Worm (Caenorhabditis elegans) whole organism, L1 larva: ENCODE data around the gene C27H5.2.
A peak's percentile ranks its signal among the peaks of the same experiment; 100 is the strongest.

Experiments
- C04F5.9 ChIP-seq: sonication (generic microtip); optimal IDR thresholded peaks from 2 replicates; lab custom pipeline; 2016; ENCODE audit warnings: missing genetic modification characterization, missing compliant biosample characterization
- C16A3.4 ChIP-seq: fragments of 150-350 bp; optimal IDR thresholded peaks from 2 replicates; lab custom pipeline; 2014; ENCODE audit warnings: missing biosample characterization, missing genetic modification characterization
- Y116A8C.19 ChIP-seq: sonication (generic microtip); optimal IDR thresholded peaks from 2 replicates; lab custom pipeline; 2016; ENCODE audit warnings: missing compliant biosample characterization, missing genetic modification characterization, borderline replicate concordance
- aha-1 ChIP-seq: fragments of 150-350 bp; optimal IDR thresholded peaks from 2 replicates; lab custom pipeline; 2014; ENCODE audit warnings: missing biosample characterization, missing genetic modification characterization
- blmp-1 ChIP-seq: fragments of 150-350 bp; optimal IDR thresholded peaks from 2 replicates; lab custom pipeline; 2014; ENCODE audit warnings: missing biosample characterization, missing genetic modification characterization
- ceh-63 ChIP-seq: fragments of 200-800 bp; sonication (Bioruptor generic); optimal IDR thresholded peaks from 2 replicates; lab custom pipeline; 2018; ENCODE audit warnings: mild to moderate bottlenecking, missing genetic modification characterization, missing compliant biosample characterization
- ceh-8 ChIP-seq: fragments of 200-800 bp; sonication (Bioruptor generic); optimal IDR thresholded peaks from 2 replicates; lab custom pipeline; 2018; ENCODE audit warnings: mild to moderate bottlenecking, missing genetic modification characterization, moderate library complexity, missing compliant biosample characterization
- ceh-90 ChIP-seq: sonication (generic microtip); optimal IDR thresholded peaks from 2 replicates; lab custom pipeline; 2016; ENCODE audit warnings: missing genetic modification characterization, missing compliant biosample characterization
- ces-1 ChIP-seq: fragments of 150-350 bp; optimal IDR thresholded peaks from 2 replicates; lab custom pipeline; 2014; ENCODE audit warnings: missing biosample characterization, missing genetic modification reagents, missing genetic modification characterization
- efl-1 ChIP-seq, 4 experiments: fragments of 150-350 bp; optimal IDR thresholded peaks in 3 of 4; peaks in 1 of 4; 1 replicate in 1 of 4; 2 replicates in 3 of 4; lab custom pipeline; 2014; ENCODE audit warnings: missing biosample characterization in 2 of 4, missing genetic modification characterization in 2 of 4, missing genetic modification reagents in 2 of 4
- egl-27 ChIP-seq, 2 experiments: fragments of 150-350 bp in 1 of 2; sonication (generic microtip); optimal IDR thresholded peaks; 3 replicates each; lab custom pipeline; 2017 to 2018; ENCODE audit warnings: missing biosample characterization in 2 of 2, missing genetic modification characterization in 2 of 2, missing genetic modification reagents in 2 of 2
- elt-2 ChIP-seq: sonication (generic microtip); optimal IDR thresholded peaks from 2 replicates; lab custom pipeline; 2016; ENCODE audit warnings: missing genetic modification characterization, mild to moderate bottlenecking, inconsistent platforms, missing compliant biosample characterization, missing genetic modification reagents
- elt-3 ChIP-seq, 6 experiments: fragments of 150-350 bp in 1 of 6; sonication (generic microtip); optimal IDR thresholded peaks; 2 replicates each; lab custom pipeline; 2017 to 2018; ENCODE audit warnings: missing biosample characterization in 6 of 6, missing genetic modification characterization in 6 of 6, inconsistent platforms in 1 of 6
- ets-5 ChIP-seq: fragments of 200-800 bp; sonication (Bioruptor generic); IDR thresholded peaks from 2 replicates; pipeline ENCODE4 v1.3.6; 2022; ENCODE audit warnings: missing genetic modification characterization, missing compliant biosample characterization
- fkh-10 ChIP-seq: sonication (generic microtip); optimal IDR thresholded peaks from 2 replicates; lab custom pipeline; 2017; ENCODE audit warnings: missing biosample characterization, missing genetic modification reagents, missing genetic modification characterization
- fkh-8 ChIP-seq: sonication (generic microtip); optimal IDR thresholded peaks from 2 replicates; lab custom pipeline; 2016; ENCODE audit warnings: mild to moderate bottlenecking, missing genetic modification characterization, missing compliant biosample characterization
- fos-1 ChIP-seq: fragments of 150-350 bp; optimal IDR thresholded peaks from 2 replicates; lab custom pipeline; 2014; ENCODE audit warnings: missing biosample characterization, missing genetic modification characterization
- grh-1 ChIP-seq: fragments of 200-800 bp; sonication (Bioruptor generic); IDR thresholded peaks from 2 replicates; pipeline ENCODE4 v1.3.6; 2022; ENCODE audit warnings: missing genetic modification reagents, missing genetic modification characterization, missing compliant biosample characterization
- hlh-17 ChIP-seq: fragments of 200-800 bp; sonication (Bioruptor generic); optimal IDR thresholded peaks from 2 replicates; lab custom pipeline; 2018; ENCODE audit warnings: missing genetic modification characterization, mild to moderate bottlenecking, missing compliant biosample characterization, moderate library complexity, borderline replicate concordance
- hlh-4 ChIP-seq: sonication (generic microtip); optimal IDR thresholded peaks from 2 replicates; lab custom pipeline; 2016; ENCODE audit warnings: mild to moderate bottlenecking, missing genetic modification characterization, missing compliant biosample characterization
- hpl-2 ChIP-seq: fragments of 150-350 bp; optimal IDR thresholded peaks from 2 replicates; lab custom pipeline; 2014; ENCODE audit warnings: missing biosample characterization, missing genetic modification reagents, missing genetic modification characterization
- irx-1 ChIP-seq: sonication (generic microtip); optimal IDR thresholded peaks from 2 replicates; lab custom pipeline; 2016; ENCODE audit warnings: missing genetic modification characterization, missing compliant biosample characterization
- isw-1 ChIP-seq: fragments of 200-800 bp; sonication (Bioruptor generic); IDR thresholded peaks from 2 replicates; pipeline ENCODE4 v1.3.6; 2022; ENCODE audit warnings: missing genetic modification characterization, missing compliant biosample characterization
- jun-1 ChIP-seq: fragments of 150-350 bp; optimal IDR thresholded peaks from 2 replicates; lab custom pipeline; 2014; ENCODE audit warnings: missing biosample characterization, missing genetic modification reagents, missing genetic modification characterization
- lin-14 ChIP-seq: fragments of 200-800 bp; sonication (Bioruptor generic); optimal IDR thresholded peaks from 2 replicates; lab custom pipeline; 2018; ENCODE audit warnings: mild to moderate bottlenecking, missing genetic modification characterization, moderate library complexity, missing compliant biosample characterization
- lin-35 ChIP-seq, 2 experiments: fragments of 150-350 bp; optimal IDR thresholded peaks; 2 replicates each; lab custom pipeline; 2014; ENCODE audit warnings: missing biosample characterization in 2 of 2, missing genetic modification characterization in 2 of 2, missing genetic modification reagents in 2 of 2
- lin-39 ChIP-seq: fragments of 150-350 bp; optimal IDR thresholded peaks from 2 replicates; lab custom pipeline; 2014; ENCODE audit warnings: missing biosample characterization, missing genetic modification reagents, missing genetic modification characterization
- lir-3 ChIP-seq: sonication (generic microtip); optimal IDR thresholded peaks from 2 replicates; lab custom pipeline; 2016; ENCODE audit warnings: mild to moderate bottlenecking, missing genetic modification characterization, moderate library complexity, missing compliant biosample characterization; ENCODE audit not compliant: poor library complexity
- mep-1 ChIP-seq: fragments of 150-350 bp; optimal IDR thresholded peaks from 2 replicates; lab custom pipeline; 2014; ENCODE audit warnings: missing biosample characterization, missing genetic modification characterization
- nhr-11 ChIP-seq: fragments of 150-350 bp; optimal IDR thresholded peaks from 2 replicates; lab custom pipeline; 2014; ENCODE audit warnings: missing biosample characterization, missing genetic modification characterization
- nhr-20 ChIP-seq: sonication (generic microtip); optimal IDR thresholded peaks from 2 replicates; lab custom pipeline; 2016; ENCODE audit warnings: mild to moderate bottlenecking, missing genetic modification characterization, missing compliant biosample characterization
- nhr-237 ChIP-seq: fragments of 150-350 bp; optimal IDR thresholded peaks from 2 replicates; lab custom pipeline; 2014; ENCODE audit warnings: missing biosample characterization, missing genetic modification characterization
- nhr-71 ChIP-seq: sonication (generic microtip); optimal IDR thresholded peaks from 2 replicates; lab custom pipeline; 2016; ENCODE audit warnings: mild to moderate bottlenecking, missing genetic modification characterization, moderate library complexity, missing compliant biosample characterization
- nhr-84 ChIP-seq: sonication (generic microtip); optimal IDR thresholded peaks from 2 replicates; lab custom pipeline; 2017; ENCODE audit warnings: missing biosample characterization, missing genetic modification characterization
- nhr-85 ChIP-seq: sonication (generic microtip); peaks from one replicate; lab custom pipeline; 2016; ENCODE audit warnings: missing genetic modification characterization, inconsistent platforms, missing compliant biosample characterization
- nhr-90 ChIP-seq: sonication (generic microtip); optimal IDR thresholded peaks from 2 replicates; lab custom pipeline; 2016; ENCODE audit warnings: mild to moderate bottlenecking, missing genetic modification characterization, missing compliant biosample characterization; ENCODE audit not compliant: poor library complexity
- pag-3 ChIP-seq: sonication (generic microtip); optimal IDR thresholded peaks from 2 replicates; lab custom pipeline; 2017; ENCODE audit warnings: missing genetic modification characterization, mild to moderate bottlenecking, missing compliant biosample characterization, antibody characterized with exemption, borderline replicate concordance; ENCODE audit not compliant: insufficient read depth
- pax-3 ChIP-seq: fragments of 200-800 bp; sonication (Bioruptor generic); optimal IDR thresholded peaks from 2 replicates; lab custom pipeline; 2018; ENCODE audit warnings: mild to moderate bottlenecking, missing genetic modification characterization, moderate library complexity, missing compliant biosample characterization
- pqm-1 ChIP-seq: sonication (generic microtip); optimal IDR thresholded peaks from 3 replicates; lab custom pipeline; 2017; ENCODE audit warnings: missing biosample characterization, missing genetic modification characterization
- skn-1 ChIP-seq: fragments of 150-350 bp; optimal IDR thresholded peaks from 2 replicates; lab custom pipeline; 2014; ENCODE audit warnings: missing biosample characterization, missing genetic modification characterization
- sptf-1 ChIP-seq: fragments of 150-350 bp; optimal IDR thresholded peaks from 2 replicates; lab custom pipeline; 2014; ENCODE audit warnings: missing biosample characterization, missing genetic modification characterization
- tlp-1 ChIP-seq: fragments of 150-350 bp; optimal IDR thresholded peaks from 2 replicates; lab custom pipeline; 2014; ENCODE audit warnings: missing biosample characterization, missing genetic modification characterization
- unc-130 ChIP-seq: fragments of 150-350 bp; optimal IDR thresholded peaks from 2 replicates; lab custom pipeline; 2017; ENCODE audit warnings: missing biosample characterization, missing genetic modification characterization, inconsistent platforms
- unc-62 ChIP-seq: fragments of 150-350 bp; optimal IDR thresholded peaks from 2 replicates; lab custom pipeline; 2014; ENCODE audit warnings: missing biosample characterization, missing genetic modification reagents, missing genetic modification characterization
- unc-98 ChIP-seq: fragments of 200-800 bp; sonication (Bioruptor generic); IDR thresholded peaks from 2 replicates; pipeline ENCODE4 v1.3.6; 2022; ENCODE audit warnings: missing genetic modification characterization, missing compliant biosample characterization
- vab-15 ChIP-seq: sonication (generic microtip); optimal IDR thresholded peaks from 2 replicates; lab custom pipeline; 2017; ENCODE audit warnings: missing genotype, mild to moderate bottlenecking, missing genetic modification characterization, missing compliant biosample characterization
- xbp-1 ChIP-seq: sonication (generic microtip); optimal IDR thresholded peaks from 2 replicates; lab custom pipeline; 2016; ENCODE audit warnings: missing genetic modification characterization, missing compliant biosample characterization
- zag-1 ChIP-seq: fragments of 150-350 bp; optimal IDR thresholded peaks from 2 replicates; lab custom pipeline; 2014; ENCODE audit warnings: missing biosample characterization, missing genetic modification characterization
- ztf-11 ChIP-seq, 2 experiments: sonication (generic microtip); optimal IDR thresholded peaks; 2 replicates each; lab custom pipeline; 2016 to 2017; ENCODE audit warnings: missing genetic modification characterization in 2 of 2, missing biosample characterization in 1 of 2, missing compliant biosample characterization in 1 of 2
- ztf-4 ChIP-seq: fragments of 150-350 bp; optimal IDR thresholded peaks from 2 replicates; lab custom pipeline; 2014; ENCODE audit warnings: missing biosample characterization, missing genetic modification characterization

The C27H5.2 gene

ce11 chrII:7144307-7144706 is 11.1 kb upstream of the C27H5.2 start, which contains the start of gene npr-31:
Gene npr-31, plus strand, starts transcription at chrII:7144607.
- TF ChIP-seq ets-5 (GFP tag; lab: Robert Waterston, UW) = no peak
- TF ChIP-seq vab-15 (tag; lab: Kevin White, UChicago) = no peak
- no peak for TF ChIP-seq elt-2 (tag; lab: Kevin White, UChicago)
- no peak for TF ChIP-seq ztf-11 (tag; optimal IDR thresholded peaks at IDR 0.05; lab: Kevin White, UChicago)
- no peak for TF ChIP-seq nhr-20 (tag; lab: Kevin White, UChicago)
- no peak for TF ChIP-seq lin-35 (GFP tag; optimal IDR thresholded peaks at IDR 0.05; lab: Kevin White, UChicago)
- TF ChIP-seq tlp-1 (tag; lab: Kevin White, UChicago) = no peak
- no peak for TF ChIP-seq hlh-17
- no peak for TF ChIP-seq sptf-1 (tag; lab: Kevin White, UChicago)
- TF ChIP-seq efl-1 (optimal IDR thresholded peaks at IDR 0.05; lab: Kevin White, UChicago) = no peak
- no peak for TF ChIP-seq efl-1 (GFP tag; optimal IDR thresholded peaks at IDR 0.05 in 1 of 2; lab: Kevin White, UChicago)
- no peak for TF ChIP-seq ztf-4 (tag; lab: Kevin White, UChicago)
- no peak for TF ChIP-seq skn-1
- no peak for TF ChIP-seq lin-14 (GFP tag; lab: Kevin White, UChicago)
- TF ChIP-seq unc-98 (GFP tag; lab: Robert Waterston, UW) = no peak
- TF ChIP-seq zag-1 (tag; lab: Kevin White, UChicago) = no peak
- no peak for TF ChIP-seq ceh-8 (GFP tag; lab: Kevin White, UChicago)
- no peak for TF ChIP-seq jun-1

DNA sequence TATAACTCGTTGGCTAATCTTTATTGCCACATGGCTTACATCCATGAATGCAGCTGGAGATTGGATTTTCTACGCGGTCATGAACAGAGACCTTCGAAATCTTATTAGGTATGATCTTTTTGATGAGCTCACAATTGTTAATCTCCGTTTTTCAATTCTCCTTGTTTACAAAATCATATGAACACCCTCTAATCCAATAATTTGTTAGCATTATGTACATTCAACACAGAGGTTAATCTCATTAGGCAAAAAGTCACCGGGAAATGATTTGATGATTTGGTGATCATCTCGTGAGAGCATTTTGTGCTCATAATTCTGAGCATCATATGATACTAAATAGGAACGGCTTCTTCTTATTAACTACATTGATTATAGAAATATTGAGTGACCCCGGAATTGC is 9.1 kb upstream of the C27H5.2 start:
- TF ChIP-seq blmp-1 = no peak
- TF ChIP-seq ets-5 (GFP tag; lab: Robert Waterston, UW) = no peak
- TF ChIP-seq lin-14 (GFP tag; lab: Kevin White, UChicago) = no peak
- no peak for TF ChIP-seq lin-39 (tag; lab: Kevin White, UChicago)
- no peak for TF ChIP-seq C16A3.4 (tag; lab: Kevin White, UChicago)
- TF ChIP-seq pax-3 = peak; percentile 73
- no peak for TF ChIP-seq ces-1 (GFP tag; lab: Kevin White, UChicago)
- no peak for TF ChIP-seq nhr-84
- no peak for TF ChIP-seq aha-1 (tag; lab: Kevin White, UChicago)
- no peak for TF ChIP-seq irx-1 (tag; lab: Kevin White, UChicago)
- TF ChIP-seq ztf-4 (tag; lab: Kevin White, UChicago) = no peak
- no peak for TF ChIP-seq ceh-63
- TF ChIP-seq Y116A8C.19 (tag; lab: Kevin White, UChicago) = no peak
- no peak for TF ChIP-seq nhr-237 (tag; lab: Kevin White, UChicago)
- TF ChIP-seq vab-15 (tag; lab: Kevin White, UChicago) = no peak
- no peak for TF ChIP-seq fkh-8 (tag; lab: Kevin White, UChicago)
- no peak for TF ChIP-seq lir-3 (tag; lab: Kevin White, UChicago)
- TF ChIP-seq pqm-1 = no peak
- no peak for TF ChIP-seq tlp-1 (tag; lab: Kevin White, UChicago)
- TF ChIP-seq elt-2 (tag; lab: Kevin White, UChicago) = no peak
- no peak for TF ChIP-seq xbp-1 (tag; lab: Kevin White, UChicago)
- no peak for TF ChIP-seq fos-1
- no peak for TF ChIP-seq pag-3 (tag; lab: Kevin White, UChicago)
- TF ChIP-seq grh-1 (GFP tag; lab: Robert Waterston, UW) = no peak
- no peak for TF ChIP-seq hpl-2 (GFP tag; lab: Kevin White, UChicago)
- TF ChIP-seq jun-1 = no peak
- no peak for TF ChIP-seq nhr-11 (tag; lab: Kevin White, UChicago)
- no peak for TF ChIP-seq hlh-4
- TF ChIP-seq mep-1 = no peak
- no peak for TF ChIP-seq nhr-71 (tag; lab: Kevin White, UChicago)
- no peak for TF ChIP-seq unc-62 (GFP tag; lab: Kevin White, UChicago)
- TF ChIP-seq fkh-10 (GFP tag; lab: Kevin White, UChicago) = no peak
- no peak for TF ChIP-seq C04F5.9 (tag; lab: Kevin White, UChicago)
- peak; percentile 8 for TF ChIP-seq ceh-8 (GFP tag; lab: Kevin White, UChicago)
- TF ChIP-seq unc-130 (tag; lab: Kevin White, UChicago) = no peak
- TF ChIP-seq nhr-85 (tag; lab: Kevin White, UChicago) = no peak
- no peak for TF ChIP-seq skn-1
- no peak for TF ChIP-seq elt-3 (tag; optimal IDR thresholded peaks at IDR 0.05; lab: Kevin White, UChicago)
- TF ChIP-seq nhr-90 (tag; lab: Kevin White, UChicago) = no peak
- TF ChIP-seq ceh-90 (tag; lab: Kevin White, UChicago) = no peak
- TF ChIP-seq isw-1 (GFP tag; lab: Robert Waterston, UW) = no peak
- no peak for TF ChIP-seq egl-27 (tag; optimal IDR thresholded peaks at IDR 0.05; lab: Kevin White, UChicago)
